Worm (Caenorhabditis elegans) whole organism, L2 larva: ENCODE results near the gene F54H12.8.
A peak's percentile ranks its signal among the peaks of the same experiment; 100 is the strongest.

Experiments used
- aly-2 ChIP-seq: fragments of 150-350 bp; optimal IDR thresholded peaks from 2 replicates; lab custom pipeline; 2014; ENCODE audit warnings: missing biosample characterization, missing genetic modification characterization
- ama-1 ChIP-seq: fragments of 150-350 bp; optimal IDR thresholded peaks from 2 replicates; lab custom pipeline; 2018; ENCODE audit warnings: inconsistent platforms
- blmp-1 ChIP-seq: sonication (generic microtip); optimal IDR thresholded peaks from 2 replicates; lab custom pipeline; 2017; ENCODE audit warnings: missing genetic modification characterization, mild to moderate bottlenecking, missing compliant biosample characterization, antibody characterized with exemption, moderate library complexity; ENCODE audit not compliant: insufficient read depth
- fos-1 ChIP-seq: fragments of 150-350 bp; optimal IDR thresholded peaks from 2 replicates; lab custom pipeline; 2014; ENCODE audit warnings: missing biosample characterization, missing genetic modification characterization
- lin-13 ChIP-seq: fragments of 150-350 bp; optimal IDR thresholded peaks from 2 replicates; lab custom pipeline; 2014; ENCODE audit warnings: missing biosample characterization, missing genetic modification reagents, missing genetic modification characterization
- lsy-2 ChIP-seq, 2 experiments: fragments of 150-350 bp in 1 of 2; sonication (generic microtip) in 1 of 2; optimal IDR thresholded peaks; 2 replicates each; lab custom pipeline; 2014 to 2017; ENCODE audit warnings: missing biosample characterization in 2 of 2, missing genetic modification characterization in 2 of 2
- nhr-11 ChIP-seq: fragments of 150-350 bp; optimal IDR thresholded peaks from 2 replicates; lab custom pipeline; 2014; ENCODE audit warnings: missing biosample characterization, missing genetic modification characterization
- skn-1 ChIP-seq: sonication (generic microtip); optimal IDR thresholded peaks from 2 replicates; lab custom pipeline; 2017; ENCODE audit warnings: missing biosample characterization, missing genetic modification characterization
- snpc-4 ChIP-seq: fragments of 150-350 bp; optimal IDR thresholded peaks from 2 replicates; lab custom pipeline; 2014; ENCODE audit warnings: missing biosample characterization, missing genetic modification characterization
- unc-39 ChIP-seq: fragments of 150-350 bp; optimal IDR thresholded peaks from 2 replicates; lab custom pipeline; 2014; ENCODE audit warnings: missing biosample characterization, missing genetic modification characterization
- unc-62 ChIP-seq: fragments of 150-350 bp; optimal IDR thresholded peaks from 2 replicates; lab custom pipeline; 2014; ENCODE audit warnings: missing biosample characterization, missing genetic modification reagents, missing genetic modification characterization
- ztf-11 ChIP-seq: sonication (generic microtip); optimal IDR thresholded peaks from 2 replicates; lab custom pipeline; 2017; ENCODE audit warnings: missing biosample characterization, missing genetic modification characterization

DNA sequence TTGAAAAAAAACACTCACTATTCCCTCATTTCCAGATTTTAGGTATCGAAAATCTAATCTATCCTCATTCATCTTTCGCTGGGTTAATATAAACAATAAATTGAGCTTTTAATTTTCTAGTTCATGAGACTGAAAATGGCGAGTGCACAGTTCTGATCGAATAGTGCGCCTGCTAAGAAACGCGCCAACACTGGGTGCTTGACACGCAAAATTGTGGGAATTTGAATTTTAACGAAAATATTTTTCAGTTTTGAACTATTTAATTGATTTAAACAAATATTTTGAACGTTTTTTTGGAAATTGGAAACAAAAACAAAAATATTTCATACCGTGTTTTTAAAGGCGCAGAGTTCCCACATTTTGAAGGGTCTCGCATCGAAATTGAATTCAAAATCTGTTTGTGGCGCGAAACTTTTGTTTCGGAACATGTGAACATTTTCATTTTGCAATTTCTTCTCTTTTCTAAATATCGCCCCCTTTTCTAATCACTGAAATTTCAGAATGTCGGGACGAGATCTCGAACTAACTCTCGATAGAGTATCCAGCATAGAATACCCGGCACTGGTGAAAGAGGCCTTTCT, 40.4 kb downstream of the F54H12.8 start, which contains the start of the genes C29E4.13 and npp-15:
- TF ChIP-seq ztf-11 (no peak), ama-1 (lab: Kevin White, UChicago) (no peak), aly-2 (no peak), skn-1 (tag; lab: Kevin White, UChicago) (no peak), unc-62 (GFP tag; lab: Kevin White, UChicago) (no peak), unc-39 (tag; lab: Kevin White, UChicago) (no peak), blmp-1 (tag; lab: Kevin White, UChicago) (no peak), snpc-4 (no peak), fos-1 (no peak), lin-13 (GFP tag; lab: Kevin White, UChicago) (no peak), lsy-2 (tag; optimal IDR thresholded peaks at IDR 0.05; lab: Kevin White, UChicago) (peak; percentile 16 to 79), nhr-11 (tag; lab: Kevin White, UChicago) (no peak)
